Fruit fly (Drosophila melanogaster) whole organism, embryonic: ENCODE results near the gene CG42554.
A peak's percentile ranks its signal among the peaks of the same experiment; 100 is the strongest.

Experiments used
- CG10959 ChIP-seq: fragments of 200-800 bp; sonication (Bioruptor generic); IDR thresholded peaks from 2 replicates; pipeline ENCODE4 v1.3.6; 2022; ENCODE audit warnings: missing biosample characterization, missing genetic modification characterization
- CG12236 ChIP-seq: fragments of 200-800 bp; sonication (Bioruptor generic); optimal IDR thresholded peaks from 2 replicates; lab custom pipeline; 2016; ENCODE audit warnings: missing biosample characterization, missing genetic modification characterization
- CG13424 ChIP-seq: fragments of 200-800 bp; sonication (Bioruptor generic); optimal IDR thresholded peaks from 2 replicates; lab custom pipeline; 2019; ENCODE audit warnings: missing biosample characterization, mild to moderate bottlenecking, missing genetic modification characterization, moderate library complexity
- CG15601 ChIP-seq: fragments of 200-800 bp; sonication (Bioruptor generic); optimal IDR thresholded peaks from 3 replicates; lab custom pipeline; 2019; ENCODE audit warnings: missing biosample characterization, mild to moderate bottlenecking, missing genetic modification characterization, moderate library complexity
- CG1792 ChIP-seq: fragments of 200-800 bp; sonication (Bioruptor generic); optimal IDR thresholded peaks from 2 replicates; lab custom pipeline; 2016; ENCODE audit warnings: missing biosample characterization, missing genetic modification characterization
- CG2202 ChIP-seq: fragments of 200-800 bp; sonication (Bioruptor generic); optimal IDR thresholded peaks from 2 replicates; lab custom pipeline; 2018; ENCODE audit warnings: missing biosample characterization, mild to moderate bottlenecking, missing genetic modification characterization
- CG2712 ChIP-seq: fragments of 200-800 bp; optimal IDR thresholded peaks from 3 replicates; lab custom pipeline; 2019; ENCODE audit warnings: missing biosample characterization, mild to moderate bottlenecking, missing genetic modification characterization, moderate library complexity
- CG30431 ChIP-seq: fragments of 200-800 bp; sonication (Bioruptor generic); optimal IDR thresholded peaks from 2 replicates; lab custom pipeline; 2017; ENCODE audit warnings: missing biosample characterization, missing genetic modification characterization
- CG3281 ChIP-seq: fragments of 200-800 bp; sonication (Bioruptor generic); optimal IDR thresholded peaks from 3 replicates; lab custom pipeline; 2017; ENCODE audit warnings: missing biosample characterization, mild to moderate bottlenecking, missing genetic modification characterization
- CG3847 ChIP-seq: fragments of 200-800 bp; sonication (Bioruptor generic); IDR thresholded peaks from 2 replicates; pipeline ENCODE4 v1.3.6; 2022; ENCODE audit warnings: missing biosample characterization, missing genetic modification characterization
- CG4707 ChIP-seq: fragments of 200-800 bp; sonication (Bioruptor generic); optimal IDR thresholded peaks from 2 replicates; lab custom pipeline; 2018; ENCODE audit warnings: missing biosample characterization, mild to moderate bottlenecking, missing genetic modification characterization, moderate library complexity
- CG6175 ChIP-seq: fragments of 200-800 bp; sonication (Bioruptor generic); IDR thresholded peaks from 3 replicates; pipeline ENCODE4 v1.3.6; 2022; ENCODE audit warnings: missing biosample characterization, missing genetic modification characterization
- CG6813 ChIP-seq: fragments of 200-800 bp; sonication (Bioruptor generic); optimal IDR thresholded peaks from 2 replicates; lab custom pipeline; 2017; ENCODE audit warnings: missing biosample characterization, missing genetic modification characterization, mild to moderate bottlenecking, moderate library complexity, missing genetic modification reagents
- CG7271 ChIP-seq: fragments of 200-800 bp; sonication (Bioruptor generic); optimal IDR thresholded peaks from 2 replicates; lab custom pipeline; 2018; ENCODE audit warnings: missing biosample characterization, mild to moderate bottlenecking, missing genetic modification characterization, moderate library complexity
- CG8478 ChIP-seq: fragments of >200 bp; optimal IDR thresholded peaks from 2 replicates; lab custom pipeline; 2018
- CG9609 ChIP-seq: fragments of 200-800 bp; sonication (Bioruptor generic); optimal IDR thresholded peaks from 3 replicates; lab custom pipeline; 2016; ENCODE audit warnings: missing biosample characterization, missing genetic modification characterization
- D19A ChIP-seq: fragments of 200-800 bp; optimal IDR thresholded peaks from 3 replicates; lab custom pipeline; 2019; ENCODE audit warnings: missing biosample characterization, mild to moderate bottlenecking, missing genetic modification characterization, moderate library complexity
- Dfd ChIP-seq, 2 experiments: fragments of >200 bp; optimal IDR thresholded peaks; 2 replicates each; lab custom pipeline; 2017; ENCODE audit warnings: missing biosample characterization in 2 of 2, missing genetic modification characterization in 2 of 2
- Doc3 ChIP-seq: fragments of 200-800 bp; sonication (Bioruptor generic); IDR thresholded peaks from 3 replicates; pipeline ENCODE4 v1.3.6; 2022; ENCODE audit warnings: missing biosample characterization, missing genetic modification characterization; ENCODE audit not compliant: partially characterized antibody
- Dref ChIP-seq: fragments of 200-800 bp; sonication (Bioruptor generic); IDR thresholded peaks from 2 replicates; pipeline ENCODE4 v1.3.6; 2022; ENCODE audit warnings: missing biosample characterization, missing genetic modification characterization
- HLH3B ChIP-seq: fragments of 200-800 bp; sonication (Bioruptor generic); IDR thresholded peaks from 2 replicates; pipeline ENCODE4 v1.3.6; 2022; ENCODE audit warnings: missing biosample characterization, missing genetic modification characterization
- Hr51 ChIP-seq, 2 experiments: fragments of 200-800 bp; sonication (Bioruptor generic); optimal IDR thresholded peaks; 2 replicates in 1 of 2; 3 replicates in 1 of 2; lab custom pipeline; 2016 to 2018; ENCODE audit warnings: missing biosample characterization in 2 of 2, missing genetic modification characterization in 2 of 2, mild to moderate bottlenecking in 1 of 2, moderate library complexity in 1 of 2
- Lhr ChIP-seq: fragments of 200-800 bp; sonication (Bioruptor generic); optimal IDR thresholded peaks from 3 replicates; lab custom pipeline; 2017; ENCODE audit warnings: mild to moderate bottlenecking, missing biosample characterization, missing genetic modification reagents, missing genetic modification characterization
- Med ChIP-seq: fragments of 200-800 bp; sonication (Bioruptor generic); peaks from one replicate; lab custom pipeline; 2016; ENCODE audit warnings: missing biosample characterization, missing genetic modification characterization, mild to moderate bottlenecking, inconsistent platforms, moderate library complexity
- Nf-YC ChIP-seq: fragments of 200-800 bp; optimal IDR thresholded peaks from 3 replicates; lab custom pipeline; 2019; ENCODE audit warnings: missing biosample characterization, mild to moderate bottlenecking, missing genetic modification characterization, moderate library complexity
- NfI ChIP-seq: fragments of 200-800 bp; sonication (Bioruptor generic); optimal IDR thresholded peaks from 3 replicates; lab custom pipeline; 2018; ENCODE audit warnings: missing biosample characterization, mild to moderate bottlenecking, missing genetic modification characterization, moderate library complexity
- Oli ChIP-seq: fragments of 200-800 bp; sonication (Bioruptor generic); optimal IDR thresholded peaks from 2 replicates; lab custom pipeline; 2018; ENCODE audit warnings: missing biosample characterization, mild to moderate bottlenecking, missing genetic modification characterization, moderate library complexity
- PHDP ChIP-seq: fragments of 200-800 bp; sonication (Bioruptor generic); optimal IDR thresholded peaks from 3 replicates; lab custom pipeline; 2018; ENCODE audit warnings: missing biosample characterization, mild to moderate bottlenecking, missing genetic modification characterization, moderate library complexity
- Rfx ChIP-seq: fragments of 200-800 bp; sonication (Bioruptor generic); IDR thresholded peaks from 2 replicates; pipeline ENCODE4 v1.3.6; 2022; ENCODE audit warnings: missing biosample characterization, missing genetic modification characterization
- Sox100B ChIP-seq: fragments of 200-800 bp; sonication (Bioruptor generic); optimal IDR thresholded peaks from 3 replicates; lab custom pipeline; 2018; ENCODE audit warnings: missing biosample characterization, mild to moderate bottlenecking, missing genetic modification characterization
- Usf ChIP-seq: fragments of 200-800 bp; sonication (Bioruptor generic); optimal IDR thresholded peaks from 2 replicates; lab custom pipeline; 2017; ENCODE audit warnings: missing genotype, missing biosample characterization, missing genetic modification characterization
- Xrp1 ChIP-seq: fragments of 200-800 bp; sonication (Bioruptor generic); IDR thresholded peaks from 2 replicates; pipeline ENCODE4 v1.3.6; 2022; ENCODE audit warnings: missing biosample characterization, missing genetic modification characterization
- ab ChIP-seq: fragments of 200-800 bp; sonication (Bioruptor generic); optimal IDR thresholded peaks from 2 replicates; lab custom pipeline; 2016; ENCODE audit warnings: missing biosample characterization, missing genetic modification characterization
- ap ChIP-seq: fragments of 200-800 bp; sonication (Bioruptor generic); IDR thresholded peaks from 2 replicates; pipeline ENCODE4 v1.3.6; 2022; ENCODE audit warnings: missing biosample characterization, missing genetic modification characterization
- ash1 ChIP-seq: fragments of 200-800 bp; sonication (Bioruptor generic); optimal IDR thresholded peaks from 2 replicates; lab custom pipeline; 2018; ENCODE audit warnings: missing biosample characterization, mild to moderate bottlenecking, missing genetic modification characterization
- fd3F ChIP-seq: fragments of 200-800 bp; sonication (Bioruptor generic); optimal IDR thresholded peaks from 2 replicates; lab custom pipeline; 2018; ENCODE audit warnings: missing biosample characterization, mild to moderate bottlenecking, missing genetic modification characterization, moderate library complexity
- fd96Cb ChIP-seq: fragments of 200-800 bp; sonication (Bioruptor generic); optimal IDR thresholded peaks from 2 replicates; lab custom pipeline; 2018; ENCODE audit warnings: missing biosample characterization, mild to moderate bottlenecking, missing genetic modification characterization, moderate library complexity
- fu2 ChIP-seq: fragments of 200-800 bp; sonication (Bioruptor generic); optimal IDR thresholded peaks from 2 replicates; lab custom pipeline; 2016; ENCODE audit warnings: missing biosample characterization, missing genetic modification characterization
- ham ChIP-seq: fragments of 200-800 bp; sonication (Bioruptor generic); IDR thresholded peaks from 2 replicates; pipeline ENCODE4 v1.3.6; 2022; ENCODE audit warnings: missing biosample characterization, missing genetic modification characterization
- hth ChIP-seq: fragments of >200 bp; optimal IDR thresholded peaks from 2 replicates; lab custom pipeline; 2017; ENCODE audit warnings: inconsistent platforms
- jumu ChIP-seq: fragments of 200-800 bp; sonication (Bioruptor generic); optimal IDR thresholded peaks from 3 replicates; lab custom pipeline; 2016; ENCODE audit warnings: missing biosample characterization, missing genetic modification characterization
- nau ChIP-seq: fragments of 200-800 bp; sonication (Bioruptor generic); optimal IDR thresholded peaks from 3 replicates; lab custom pipeline; 2017; ENCODE audit warnings: missing biosample characterization, mild to moderate bottlenecking, missing genetic modification characterization, missing genetic modification reagents
- pan ChIP-seq, 4 experiments: fragments of >200 bp in 3 of 4; fragments of 200-800 bp in 1 of 4; sonication (Bioruptor generic) in 1 of 4; optimal IDR thresholded peaks in 3 of 4; IDR thresholded peaks in 1 of 4; 2 replicates each; pipeline versions ENCODE4 v1.3.6 to Lab custom; 2017 to 2022; ENCODE audit warnings: missing biosample characterization in 2 of 4, missing genetic modification characterization in 2 of 4, mixed read lengths in 1 of 4
- peb ChIP-seq: fragments of 200-800 bp; sonication (Bioruptor generic); IDR thresholded peaks from 2 replicates; pipeline ENCODE4 v1.3.6; 2022; ENCODE audit warnings: missing biosample characterization, missing genetic modification characterization
- phol ChIP-seq: fragments of 200-800 bp; sonication (Bioruptor generic); optimal IDR thresholded peaks from 3 replicates; lab custom pipeline; 2018; ENCODE audit warnings: missing biosample characterization, mild to moderate bottlenecking, missing genetic modification characterization, moderate library complexity
- pita ChIP-seq: fragments of 200-800 bp; sonication (Bioruptor generic); optimal IDR thresholded peaks from 2 replicates; lab custom pipeline; 2017; ENCODE audit warnings: missing biosample characterization, mild to moderate bottlenecking, missing genetic modification characterization
- pnt ChIP-seq: fragments of 200-800 bp; sonication (Bioruptor generic); optimal IDR thresholded peaks from 3 replicates; lab custom pipeline; 2016; ENCODE audit warnings: missing biosample characterization, missing genetic modification characterization
- schlank ChIP-seq: fragments of 200-800 bp; sonication (Bioruptor generic); optimal IDR thresholded peaks from 2 replicates; lab custom pipeline; 2018; ENCODE audit warnings: missing biosample characterization, mild to moderate bottlenecking, missing genetic modification characterization
- seq ChIP-seq: fragments of 200-800 bp; sonication (Bioruptor generic); IDR thresholded peaks from 2 replicates; pipeline ENCODE4 v1.3.6; 2022; ENCODE audit warnings: missing biosample characterization, missing genetic modification characterization
- zfh2 ChIP-seq: fragments of 200-800 bp; sonication (Bioruptor generic); optimal IDR thresholded peaks from 2 replicates; lab custom pipeline; 2016; ENCODE audit warnings: missing biosample characterization, missing genetic modification characterization

CG42554 gene

DNA sequence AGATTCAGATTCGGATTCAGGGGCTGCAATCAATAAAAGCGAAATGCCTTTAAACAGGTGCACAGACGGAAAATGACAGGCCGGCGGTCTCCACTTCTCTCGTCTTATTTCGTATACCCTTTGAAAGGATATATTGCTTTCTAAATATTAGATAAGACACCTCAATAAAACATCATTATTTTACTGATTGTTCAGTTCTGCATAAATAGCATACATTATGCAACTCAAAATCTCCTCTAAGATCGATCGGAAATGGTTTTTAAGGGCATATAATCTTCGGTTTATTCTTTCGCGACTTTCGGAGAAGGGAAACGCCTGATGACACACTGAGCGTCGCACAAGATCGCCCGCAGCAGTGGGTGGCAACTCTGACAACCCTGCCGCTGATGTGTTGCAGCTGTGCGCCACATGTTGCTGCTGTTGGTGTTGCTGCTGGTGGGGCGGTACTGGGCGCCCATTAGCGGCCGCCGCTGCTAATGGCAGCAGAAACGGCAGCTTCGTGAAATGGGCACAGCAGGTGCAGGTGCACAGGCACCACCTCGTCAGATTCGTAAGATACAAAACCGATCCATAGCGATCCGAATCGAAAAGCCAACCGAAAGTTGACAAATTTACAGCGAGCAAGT, 49.6 kb upstream of the CG42554 start (continued):
- TF ChIP-seq fu2 (GFP tag; lab: Kevin White, UChicago) (no peak), peb (GFP tag; lab: Robert Waterston, UW) (no peak), CG30431 (GFP tag; lab: Kevin White, UChicago) (peak; percentile 6), Nf-YC (tag; lab: Kevin White, UChicago) (no peak), CG6813 (GFP tag; lab: Kevin White, UChicago) (no peak), fd96Cb (peak; percentile 46), pan (optimal IDR thresholded peaks at IDR 0.05; lab: Kevin White, UChicago) (no peak), pan (GFP tag; optimal IDR thresholded peaks at IDR 0.05 in 1 of 2, IDR thresholded peaks at IDR 0.05 in 1 of 2) (peak in 1 of 2 experiments; percentile 18), schlank (tag; lab: Kevin White, UChicago) (no peak), CG6175 (GFP tag; lab: Robert Waterston, UW) (no peak), seq (GFP tag; lab: Robert Waterston, UW) (no peak), CG3281 (GFP tag; lab: Kevin White, UChicago) (no peak), ab (GFP tag; lab: Kevin White, UChicago) (no peak), pita (GFP tag; lab: Kevin White, UChicago) (no peak), ham (GFP tag; lab: Robert Waterston, UW) (no peak), Usf (GFP tag; lab: Kevin White, UChicago) (no peak), NfI (GFP tag; lab: Kevin White, UChicago) (no peak), D19A (peak; percentile 94), ap (GFP tag; lab: Robert Waterston, UW) (no peak), fd3F (GFP tag; lab: Kevin White, UChicago) (no peak), CG15601 (tag; lab: Kevin White, UChicago) (peak; percentile 27), Doc3 (GFP tag; lab: Robert Waterston, UW) (no peak), Dref (GFP tag; lab: Robert Waterston, UW) (no peak), Med (no peak), phol (tag; lab: Kevin White, UChicago) (peak; percentile 33), CG10959 (GFP tag; lab: Robert Waterston, UW) (no peak), CG8478 (no peak), nau (GFP tag; lab: Kevin White, UChicago) (peak; percentile 89), ash1 (no peak), CG1792 (GFP tag; lab: Kevin White, UChicago) (peak; percentile 21), PHDP (tag; lab: Kevin White, UChicago) (peak; percentile 3), CG3847 (no peak), zfh2 (no peak), CG4707 (GFP tag; lab: Kevin White, UChicago) (no peak), Rfx (GFP tag; lab: Robert Waterston, UW) (no peak), CG7271 (tag; lab: Kevin White, UChicago) (no peak), pnt (GFP tag; lab: Kevin White, UChicago) (no peak), jumu (peak; percentile 22), CG12236 (GFP tag; lab: Kevin White, UChicago) (no peak), CG2202 (tag; lab: Kevin White, UChicago) (no peak), Xrp1 (GFP tag; lab: Robert Waterston, UW) (peak; percentile 33; the same call in 1 of the 2 replicates), HLH3B (peak; percentile 30; the same call in 1 of the 2 replicates), CG13424 (tag; lab: Kevin White, UChicago) (peak; percentile 11), CG9609 (GFP tag; lab: Kevin White, UChicago) (no peak), hth (no peak), CG2712 (tag; lab: Kevin White, UChicago) (peak; percentile 8), Oli (tag; lab: Kevin White, UChicago) (peak; percentile 37), Hr51 (GFP tag; optimal IDR thresholded peaks at IDR 0.05; lab: Kevin White, UChicago) (peak in 1 of 2 experiments; percentile 38), Sox100B (GFP tag; lab: Kevin White, UChicago) (no peak), Dfd (GFP tag; optimal IDR thresholded peaks at IDR 0.05; lab: Kevin White, UChicago) (no peak), Lhr (GFP tag; lab: Kevin White, UChicago) (no peak)
